Fruit fly (Drosophila melanogaster): ENCODE measurements around the gene MED14.
A peak's percentile ranks its signal among the peaks of the same experiment; 100 is the strongest.

MED14 gene

DNA sequence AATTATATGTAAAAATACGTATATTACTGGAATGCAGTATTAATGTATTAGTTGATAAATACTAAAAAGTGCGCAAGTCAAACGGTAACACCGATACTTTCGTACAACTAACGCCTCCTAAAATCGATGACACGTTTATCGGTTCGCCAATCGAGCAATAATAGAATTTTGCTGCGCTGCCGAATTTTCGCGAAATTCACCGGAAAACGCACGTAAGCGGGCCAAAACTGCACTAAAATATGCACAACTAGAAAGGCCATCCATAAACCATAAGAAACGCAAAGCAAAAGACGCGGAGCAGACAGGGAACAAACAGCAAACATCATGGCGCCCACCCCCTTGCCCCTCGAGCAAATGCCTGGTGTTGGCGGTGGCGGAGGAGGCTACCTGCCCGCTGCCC lies at the start of gene MED14:
MED14 (plus strand) TSS at position 145 of the 400 bp plus-strand sequence.
- TF ChIP-seq usp (GFP tag; optimal IDR thresholded peaks at IDR 0.05) (no peak), CG8478 (optimal IDR thresholded peaks at IDR 0.05) (no peak), EcR (GFP tag; optimal IDR thresholded peaks at IDR 0.05) (no peak), Dll (optimal IDR thresholded peaks at IDR 0.05) (no peak), psq (optimal IDR thresholded peaks at IDR 0.05) (no peak), pan (optimal IDR thresholded peaks at IDR 0.05) (no peak)

DNA sequence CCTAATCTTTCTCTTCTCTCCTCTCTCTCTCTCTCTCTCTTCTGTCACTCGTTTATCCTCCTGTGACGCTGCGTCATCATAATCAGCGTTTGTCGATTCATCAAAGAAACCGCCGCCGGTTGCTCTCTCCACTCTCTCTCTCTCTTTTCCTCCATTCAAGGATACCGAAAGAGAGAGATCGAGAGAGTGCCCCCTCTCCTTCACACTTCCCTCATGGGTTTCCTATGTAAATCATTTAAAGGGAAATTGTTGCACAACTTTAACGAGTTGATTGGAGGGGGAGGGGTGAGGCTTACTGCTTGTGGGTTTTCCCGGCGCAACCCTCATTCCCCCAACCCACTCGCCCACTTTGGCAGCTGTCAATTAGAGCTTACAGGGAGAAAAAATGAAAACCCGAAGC lies 48.8 kb upstream of the MED14 start:
- no peak for TF ChIP-seq usp (GFP tag; optimal IDR thresholded peaks at IDR 0.05)
- no peak for TF ChIP-seq EcR (GFP tag; optimal IDR thresholded peaks at IDR 0.05)
- TF ChIP-seq psq (optimal IDR thresholded peaks at IDR 0.05) = no peak
- peak; percentile 61 for TF ChIP-seq pan (optimal IDR thresholded peaks at IDR 0.05)
- no peak for TF ChIP-seq Dll (optimal IDR thresholded peaks at IDR 0.05)
- no peak for TF ChIP-seq CG8478 (optimal IDR thresholded peaks at IDR 0.05)

DNA sequence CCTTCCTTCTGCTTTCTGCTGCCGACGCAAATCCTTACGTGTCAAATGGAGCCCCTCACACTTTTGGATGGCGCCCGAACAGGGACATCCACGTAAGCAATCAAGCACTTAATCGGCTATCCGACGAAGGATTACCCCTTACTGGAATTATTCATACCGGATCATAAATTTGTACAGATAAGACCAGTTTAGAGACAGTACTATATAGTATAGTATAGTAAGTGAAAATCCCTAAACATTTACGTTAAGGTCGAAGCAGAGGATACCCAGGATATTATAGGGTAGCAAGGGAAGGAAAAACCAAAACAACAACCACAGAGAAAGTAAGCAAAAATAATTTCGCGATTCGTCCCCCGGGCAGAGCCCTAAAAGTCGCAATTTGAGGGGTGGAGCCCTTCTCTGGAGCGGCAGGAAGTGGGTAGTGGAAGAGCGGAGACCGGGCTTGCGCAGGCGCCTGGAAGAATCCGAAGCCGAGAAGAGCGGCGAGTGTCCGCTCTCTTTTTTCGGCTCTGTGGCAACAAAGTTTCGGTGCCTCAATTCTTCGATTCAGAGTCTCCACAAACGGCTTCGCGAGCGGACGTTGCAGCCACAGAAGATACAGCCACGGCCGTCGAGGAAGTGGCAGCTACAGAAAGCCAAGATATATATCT lies 47.4 kb upstream of the MED14 start:
- TF ChIP-seq CG8478 (optimal IDR thresholded peaks at IDR 0.05) (no peak), pan (optimal IDR thresholded peaks at IDR 0.05) (peak; percentile 83)

DNA sequence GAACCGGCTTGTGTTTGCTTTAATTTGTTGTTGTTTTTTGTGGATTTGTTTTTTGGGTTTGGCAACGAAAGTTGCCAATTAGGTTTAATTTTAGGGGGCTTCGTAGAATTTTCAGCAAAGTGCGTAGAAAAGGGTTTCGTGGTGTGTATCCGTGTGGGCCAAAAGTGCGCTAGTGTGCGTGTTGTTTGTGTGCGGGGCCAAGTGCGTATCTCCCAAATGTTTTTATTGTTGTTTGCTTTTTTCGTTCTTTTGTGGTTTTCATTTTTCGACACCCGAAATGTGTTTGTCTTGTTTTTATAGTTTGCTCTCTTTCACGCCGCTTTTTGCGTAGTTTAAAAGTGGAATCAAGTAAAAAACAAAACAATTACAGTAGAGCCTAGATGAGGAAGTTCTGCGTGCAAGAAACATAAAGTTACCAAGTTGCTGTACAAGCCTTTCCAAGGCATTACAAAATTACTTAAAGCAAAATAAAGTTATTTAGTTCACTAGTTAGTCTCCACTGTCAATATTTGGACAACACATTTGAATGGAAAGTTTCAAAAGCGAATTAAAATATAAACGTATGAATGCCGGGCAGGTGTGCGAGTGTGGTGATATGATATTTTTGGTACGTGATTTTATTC lies 46.1 kb upstream of the MED14 start:
- TF ChIP-seq Dll (optimal IDR thresholded peaks at IDR 0.05) = no peak
- no peak for TF ChIP-seq EcR (GFP tag; optimal IDR thresholded peaks at IDR 0.05)
- TF ChIP-seq psq (optimal IDR thresholded peaks at IDR 0.05) = no peak
- TF ChIP-seq pan (optimal IDR thresholded peaks at IDR 0.05) = no peak
- TF ChIP-seq CG8478 (optimal IDR thresholded peaks at IDR 0.05) = no peak
- no peak for TF ChIP-seq usp (GFP tag; optimal IDR thresholded peaks at IDR 0.05)

DNA sequence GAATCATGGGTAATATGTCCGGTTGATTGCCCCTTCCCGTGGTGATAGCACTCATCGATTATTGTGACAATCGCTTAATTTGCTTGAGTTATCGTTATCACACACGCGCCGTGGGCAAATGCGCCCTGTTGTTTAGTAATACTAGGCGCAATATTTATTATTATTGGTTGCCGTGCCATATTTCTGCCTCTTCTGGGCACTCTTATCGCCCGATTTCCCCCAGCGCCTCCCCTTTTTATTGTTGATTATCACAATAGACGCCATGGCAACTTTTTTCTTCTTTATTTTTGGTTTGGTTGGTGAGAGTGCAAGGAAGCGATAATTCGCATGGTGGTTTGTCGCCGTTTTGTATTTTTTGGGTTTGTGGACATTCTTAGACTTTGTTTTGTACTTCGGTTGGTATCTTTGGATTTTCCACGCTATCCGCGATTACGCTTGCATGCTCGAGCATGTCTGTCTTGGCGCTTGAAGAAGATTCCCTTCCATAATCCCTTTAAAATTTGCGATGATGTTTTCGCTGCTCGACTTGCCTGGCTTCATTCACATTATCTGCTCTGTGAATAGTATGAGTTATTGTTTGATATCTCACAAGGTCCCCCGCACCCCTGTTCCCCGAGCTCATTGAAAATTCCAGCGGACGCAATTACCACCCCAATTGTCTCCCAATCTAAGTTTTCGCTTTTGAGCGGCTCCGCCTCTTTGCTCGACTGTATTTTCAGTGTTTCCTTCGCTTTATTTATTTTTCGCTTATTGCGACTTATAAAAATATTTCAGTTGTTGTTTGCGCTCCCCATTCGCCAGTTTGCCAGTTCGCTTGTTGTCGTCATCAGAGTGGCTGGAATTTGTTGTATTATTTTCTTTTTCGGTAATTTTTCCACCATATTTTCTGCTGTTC lies 44.5 kb upstream of the MED14 start:
- TF ChIP-seq EcR (GFP tag; optimal IDR thresholded peaks at IDR 0.05) (no peak), pan (optimal IDR thresholded peaks at IDR 0.05) (no peak), CG8478 (optimal IDR thresholded peaks at IDR 0.05) (no peak), Dll (optimal IDR thresholded peaks at IDR 0.05) (no peak), usp (GFP tag; optimal IDR thresholded peaks at IDR 0.05) (no peak)

DNA sequence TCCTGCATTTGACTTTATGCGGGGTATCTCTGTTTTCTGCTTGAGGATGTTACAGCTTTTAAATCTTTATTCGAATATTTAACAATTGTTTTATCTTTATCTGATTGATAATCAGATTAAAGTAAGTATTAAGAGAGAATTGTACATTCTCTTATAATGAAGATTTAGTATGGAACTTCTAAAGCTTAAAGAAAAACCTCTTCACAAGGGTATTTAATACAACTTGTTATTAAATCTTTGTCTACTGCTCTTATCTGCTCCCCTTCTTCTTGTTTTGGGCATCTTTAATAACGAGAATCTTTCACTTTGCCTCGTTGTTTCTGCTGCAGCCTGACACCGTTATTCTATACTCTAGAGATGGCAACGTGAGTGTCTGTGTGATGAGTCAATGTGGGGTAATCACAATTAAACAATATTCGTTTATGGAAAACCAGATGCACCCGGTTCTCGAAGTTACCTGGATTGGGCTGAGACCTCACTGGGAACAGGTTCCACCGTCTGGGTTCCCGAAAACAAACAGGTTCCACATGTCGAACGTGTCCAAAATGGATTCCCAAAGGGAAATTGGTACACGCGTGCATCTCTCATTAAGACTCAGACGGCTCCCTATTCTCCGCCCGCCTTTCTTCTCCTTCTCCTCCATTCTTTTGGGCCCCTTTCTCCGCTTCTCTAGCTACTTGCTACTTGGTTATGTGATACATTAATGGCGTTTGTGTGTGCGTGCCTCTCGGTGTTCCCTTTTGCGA lies 42.8 kb upstream of the MED14 start:
- TF ChIP-seq EcR (GFP tag; optimal IDR thresholded peaks at IDR 0.05) (peak in 1 of 2 experiments; percentile 3), pan (optimal IDR thresholded peaks at IDR 0.05) (no peak)

DNA sequence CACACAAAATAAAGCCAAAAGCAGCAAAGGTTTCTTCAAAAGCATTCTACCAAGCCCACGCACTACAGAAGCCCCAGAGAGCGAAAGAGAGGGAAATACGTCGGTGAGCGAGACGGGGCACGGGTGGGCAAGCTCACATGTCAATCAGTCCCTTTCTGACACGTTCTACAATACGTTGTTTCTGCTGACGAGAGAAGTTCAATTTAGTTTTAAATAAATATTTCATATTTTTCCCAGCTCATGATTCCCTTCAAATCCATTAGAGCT lies 42.3 kb upstream of the MED14 start:
- no peak for TF ChIP-seq CG8478 (optimal IDR thresholded peaks at IDR 0.05)
- TF ChIP-seq usp (GFP tag; optimal IDR thresholded peaks at IDR 0.05) = no peak
- no peak for TF ChIP-seq psq (optimal IDR thresholded peaks at IDR 0.05)
- TF ChIP-seq EcR (GFP tag; optimal IDR thresholded peaks at IDR 0.05) = no peak
- no peak for TF ChIP-seq pan (optimal IDR thresholded peaks at IDR 0.05)
- TF ChIP-seq Dll (optimal IDR thresholded peaks at IDR 0.05) = no peak

DNA sequence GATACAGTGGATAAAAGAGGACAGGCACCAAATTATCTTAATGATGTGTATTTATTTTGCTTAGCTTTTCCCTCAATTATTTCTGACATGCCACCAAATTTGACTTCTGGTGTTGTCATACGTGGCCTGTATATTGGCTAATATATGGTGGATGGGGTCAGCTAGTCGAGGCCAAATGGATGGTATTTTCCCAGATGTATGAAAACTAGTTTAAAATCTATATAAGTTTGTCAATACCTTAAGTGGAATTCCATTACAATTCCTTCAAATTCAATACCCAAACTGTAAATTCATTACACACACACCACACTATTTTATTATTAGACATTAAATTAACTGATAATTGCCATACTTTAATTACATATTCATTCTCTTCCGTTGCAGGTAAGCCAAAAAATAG lies 41.2 kb upstream of the MED14 start:
- TF ChIP-seq psq (optimal IDR thresholded peaks at IDR 0.05) = no peak
- no peak for TF ChIP-seq usp (GFP tag; optimal IDR thresholded peaks at IDR 0.05)
- TF ChIP-seq EcR (GFP tag; optimal IDR thresholded peaks at IDR 0.05) = no peak
- no peak for TF ChIP-seq pan (optimal IDR thresholded peaks at IDR 0.05)
- no peak for TF ChIP-seq Dll (optimal IDR thresholded peaks at IDR 0.05)
- TF ChIP-seq CG8478 (optimal IDR thresholded peaks at IDR 0.05) = no peak

DNA sequence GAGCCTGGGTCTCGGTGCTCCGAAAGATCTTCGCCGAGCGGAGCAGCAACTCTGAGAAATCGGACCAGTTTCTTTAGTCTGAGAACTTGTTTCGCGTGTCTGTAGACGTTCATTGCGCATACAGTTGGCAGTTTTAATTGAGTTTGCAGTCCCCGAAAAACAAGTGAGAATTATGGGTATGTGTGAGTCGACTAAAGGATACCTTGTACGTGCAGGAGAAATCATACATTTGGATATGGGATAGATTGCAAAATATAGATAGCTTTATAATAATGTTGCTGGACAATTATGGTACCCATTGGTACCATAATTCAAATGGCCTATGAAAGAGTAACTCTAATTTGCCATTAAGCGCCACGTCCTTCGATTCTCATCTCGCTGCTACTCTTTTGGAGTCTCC lies 40.6 kb upstream of the MED14 start:
- TF ChIP-seq EcR (GFP tag; optimal IDR thresholded peaks at IDR 0.05) = no peak
- no peak for TF ChIP-seq usp (GFP tag; optimal IDR thresholded peaks at IDR 0.05)
- no peak for TF ChIP-seq psq (optimal IDR thresholded peaks at IDR 0.05)
- peak; percentile 91 for TF ChIP-seq pan (optimal IDR thresholded peaks at IDR 0.05)
- TF ChIP-seq CG8478 (optimal IDR thresholded peaks at IDR 0.05) = no peak
- TF ChIP-seq Dll (optimal IDR thresholded peaks at IDR 0.05) = no peak

DNA sequence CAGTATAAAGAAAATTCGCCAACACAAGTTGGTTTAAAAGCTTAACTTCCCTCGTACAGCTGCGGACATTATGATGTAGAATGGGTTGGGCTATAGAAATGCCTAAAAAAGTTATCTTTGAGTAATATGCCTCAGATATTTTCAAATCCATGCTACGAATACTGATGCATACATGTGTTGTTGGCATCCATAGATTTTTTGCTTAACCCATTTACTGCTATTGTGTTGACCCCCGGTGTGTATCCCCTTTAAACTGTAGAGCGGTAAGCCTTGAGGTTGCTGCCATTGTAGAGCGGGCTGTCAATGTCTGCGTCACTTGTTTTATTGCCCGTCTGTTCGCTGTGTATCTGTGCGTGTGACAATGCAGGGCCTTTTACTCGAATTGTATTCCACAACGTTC lies 40.1 kb upstream of the MED14 start:
- TF ChIP-seq Dll (optimal IDR thresholded peaks at IDR 0.05) (no peak), psq (optimal IDR thresholded peaks at IDR 0.05) (no peak), pan (optimal IDR thresholded peaks at IDR 0.05) (no peak), CG8478 (optimal IDR thresholded peaks at IDR 0.05) (no peak), usp (GFP tag; optimal IDR thresholded peaks at IDR 0.05) (no peak), EcR (GFP tag; optimal IDR thresholded peaks at IDR 0.05) (no peak)

DNA sequence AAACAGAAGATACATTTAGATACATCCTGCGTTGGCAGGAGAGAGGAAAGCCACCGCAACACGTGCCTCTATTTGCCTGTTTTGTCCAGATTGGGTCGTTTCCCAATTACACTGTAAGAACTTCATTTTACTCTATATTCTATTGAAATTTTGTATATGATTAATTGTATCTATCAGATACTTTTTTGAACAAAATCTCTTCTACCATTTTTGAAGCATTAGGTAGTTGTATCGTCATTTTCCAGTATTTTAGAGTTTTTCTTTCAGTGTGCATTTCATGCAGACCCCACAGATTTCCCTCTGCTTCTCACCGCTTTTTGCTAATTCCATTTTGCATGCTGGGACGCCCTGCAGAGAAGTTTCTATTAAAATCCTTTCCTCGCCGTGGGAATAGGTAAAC lies 38.5 kb upstream of the MED14 start:
- TF ChIP-seq usp (GFP tag; optimal IDR thresholded peaks at IDR 0.05) = no peak
- TF ChIP-seq psq (optimal IDR thresholded peaks at IDR 0.05) = no peak
- TF ChIP-seq EcR (GFP tag; optimal IDR thresholded peaks at IDR 0.05) = no peak
- no peak for TF ChIP-seq pan (optimal IDR thresholded peaks at IDR 0.05)
- no peak for TF ChIP-seq Dll (optimal IDR thresholded peaks at IDR 0.05)
- no peak for TF ChIP-seq CG8478 (optimal IDR thresholded peaks at IDR 0.05)

DNA sequence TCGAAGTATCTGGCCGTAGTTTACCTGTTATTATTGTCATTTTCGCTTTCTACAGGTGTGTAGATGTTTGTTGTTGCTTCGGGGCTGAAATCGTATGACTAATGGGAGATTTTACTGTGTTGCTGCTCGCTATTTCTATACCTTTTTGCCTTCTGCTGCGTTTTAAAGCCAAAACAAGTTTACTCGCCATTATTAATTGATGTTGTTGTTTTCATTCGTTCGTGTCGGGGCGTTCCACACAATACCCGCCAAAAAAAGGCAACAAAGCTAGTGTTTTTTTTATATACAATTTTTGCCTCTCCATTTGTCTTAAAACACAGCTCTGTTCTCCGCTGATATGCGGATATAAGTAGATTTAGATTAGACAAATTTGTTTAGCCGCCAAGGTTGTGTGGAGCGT lies 37.7 kb upstream of the MED14 start:
- TF ChIP-seq pan (optimal IDR thresholded peaks at IDR 0.05) (no peak), Dll (optimal IDR thresholded peaks at IDR 0.05) (no peak), EcR (GFP tag; optimal IDR thresholded peaks at IDR 0.05) (no peak), CG8478 (optimal IDR thresholded peaks at IDR 0.05) (no peak), psq (optimal IDR thresholded peaks at IDR 0.05) (no peak), usp (GFP tag; optimal IDR thresholded peaks at IDR 0.05) (no peak)
